Fruit fly (Drosophila melanogaster) whole organism, embryonic: ENCODE results near the gene CG42847.
A peak's percentile ranks its signal among the peaks of the same experiment; 100 is the strongest.

Source experiments
- Hr39 ChIP-seq: fragments of >200 bp; optimal IDR thresholded peaks from 2 replicates; lab custom pipeline; 2017
- en ChIP-seq: fragments of 200-800 bp; sonication (Bioruptor generic); optimal IDR thresholded peaks from 2 replicates; lab custom pipeline; 2016; ENCODE audit warnings: missing biosample characterization, missing genetic modification characterization
- kay ChIP-seq: fragments of 200-800 bp; sonication (Bioruptor generic); optimal IDR thresholded peaks from 2 replicates; lab custom pipeline; 2016; ENCODE audit warnings: missing biosample characterization, missing genetic modification characterization

Gene CG42847

DNA sequence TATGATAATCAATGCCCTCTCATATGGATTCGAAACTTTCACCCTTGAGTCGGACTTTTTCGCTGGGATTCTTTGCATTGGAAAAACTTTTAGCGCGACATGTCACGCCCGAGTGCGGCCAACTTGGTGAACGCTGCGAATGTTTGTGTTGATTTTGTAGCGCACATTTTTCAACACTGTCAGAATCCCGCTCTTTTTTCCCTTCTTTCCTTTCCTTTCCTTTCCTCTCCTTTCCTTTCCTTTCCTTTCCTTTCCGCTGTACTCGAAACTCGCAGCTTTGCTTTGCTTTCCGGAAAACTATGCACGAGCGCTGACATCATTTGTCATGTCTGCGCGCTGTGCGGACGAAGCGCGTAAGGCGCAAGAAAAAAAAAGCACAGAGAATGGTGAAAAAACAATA, 39.7 kb downstream of the CG42847 start:
- TF ChIP-seq Hr39 (peak; percentile 96), en (no peak), kay (GFP tag; lab: Kevin White, UChicago) (no peak)
